Fruit fly (Drosophila melanogaster): ENCODE data around the gene cype.

DNA sequence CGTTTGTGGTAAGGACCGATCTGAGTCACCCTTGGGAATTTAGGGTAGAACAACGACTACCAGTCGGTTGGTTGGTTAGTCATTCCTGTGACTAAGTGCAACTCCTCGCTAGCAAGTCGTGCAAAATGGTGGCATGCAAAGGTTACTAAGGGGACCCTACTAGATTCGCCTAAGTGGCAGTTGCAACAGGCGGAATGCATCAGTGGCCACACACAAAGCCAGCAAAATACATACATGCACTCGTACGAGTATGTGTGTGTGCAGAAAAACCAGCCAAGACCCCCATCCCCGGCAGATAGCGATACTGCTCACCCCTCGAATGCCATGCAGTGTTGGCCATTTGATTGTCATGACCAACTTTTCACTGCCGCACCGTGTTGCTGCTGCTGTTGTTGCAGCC lies 42.2 kb upstream of the cype start:
- TF ChIP-seq tj (GFP tag; optimal IDR thresholded peaks at IDR 0.05) (no peak), kay (GFP tag; ENCODE audit: borderline replicate concordance) (no peak), toe (GFP tag; optimal IDR thresholded peaks at IDR 0.05) (no peak), cnc (optimal IDR thresholded peaks at IDR 0.05) (no peak), ovo (GFP tag; optimal IDR thresholded peaks at IDR 0.05) (no peak), CG33017 (tag; optimal IDR thresholded peaks at IDR 0.05) (no peak), CG11617 (GFP tag; optimal IDR thresholded peaks at IDR 0.05) (no peak), CG7045 (GFP tag; optimal IDR thresholded peaks at IDR 0.05) (no peak)

Measured in whole organism, adult.